Worm (Caenorhabditis elegans): ENCODE results near the gene R13D7.2.

- TF ChIP-seq dao-5 (tag; optimal IDR thresholded peaks at IDR 0.05): no peak
- no peak for TF ChIP-seq him-1 (tag; optimal IDR thresholded peaks at IDR 0.05)
Observed at ce11 chrV:7455008-7455407, 45.3 kb downstream of the R13D7.2 start, which contains the start of gene F25E5.2.

Measured in whole organism, L4/young adult.